Worm (Caenorhabditis elegans): ENCODE measurements around the gene ubh-2.

DNA sequence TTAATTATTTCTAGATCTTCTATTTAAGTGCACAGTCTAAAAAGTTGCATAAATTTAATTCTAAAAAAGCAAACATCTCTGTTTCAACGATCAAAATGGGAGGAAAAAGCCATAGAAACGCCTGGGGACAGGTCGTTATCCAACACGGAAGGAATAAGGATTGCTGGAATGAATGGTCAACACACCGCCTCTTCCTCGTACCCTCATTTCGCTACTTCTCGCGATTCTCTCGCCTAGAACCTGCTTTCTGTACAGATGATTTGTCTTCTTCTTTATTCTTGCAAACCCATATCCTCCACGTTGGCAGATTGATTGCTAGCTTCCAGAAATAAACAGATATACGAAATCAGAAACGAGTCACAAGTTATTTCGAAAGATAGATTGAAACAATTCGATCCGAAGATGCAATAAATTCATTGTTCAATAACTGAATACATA lies 5.3 kb upstream of the ubh-2 start, which contains the start of gene dpy-11:
- no peak for TF ChIP-seq aly-1 (tag; optimal IDR thresholded peaks at IDR 0.05)
- TF ChIP-seq scrt-1 (GFP tag; IDR thresholded peaks at IDR 0.05) = no peak
- TF ChIP-seq ets-7 (tag; optimal IDR thresholded peaks at IDR 0.05) = no peak
